Fruit fly (Drosophila melanogaster) whole organism, prepupa: Measurements from ENCODE around the gene CG33093.

ENCODE experiments used
- CG31627 ChIP-seq: fragments of 200-800 bp; sonication (Bioruptor generic); optimal IDR thresholded peaks from 3 replicates; lab custom pipeline; 2016; ENCODE audit warnings: missing biosample characterization, missing genetic modification characterization
- CG6163 ChIP-seq: fragments of 200-800 bp; sonication (Bioruptor generic); IDR thresholded peaks from 3 replicates; pipeline ENCODE4 v1.3.6; 2022; ENCODE audit warnings: missing biosample characterization, missing genetic modification characterization
- CG6808 ChIP-seq: fragments of 200-800 bp; sonication (Bioruptor generic); optimal IDR thresholded peaks from 3 replicates; lab custom pipeline; 2017; ENCODE audit warnings: missing biosample characterization, missing genetic modification characterization, mild to moderate bottlenecking, moderate library complexity, missing genetic modification reagents
- CG8119 ChIP-seq: fragments of 200-800 bp; sonication (Bioruptor generic); IDR thresholded peaks from 3 replicates; pipeline ENCODE4 v1.3.6; 2022; ENCODE audit warnings: missing biosample characterization, missing genetic modification characterization
- Hr4 ChIP-seq: fragments of 200-800 bp; sonication (Bioruptor generic); optimal IDR thresholded peaks from 3 replicates; lab custom pipeline; 2016; ENCODE audit warnings: missing biosample characterization, missing genetic modification characterization
- lz ChIP-seq: fragments of 200-800 bp; sonication (Bioruptor generic); optimal IDR thresholded peaks from 3 replicates; lab custom pipeline; 2016; ENCODE audit warnings: missing biosample characterization, missing genetic modification characterization
- net ChIP-seq: fragments of 200-800 bp; sonication (Bioruptor generic); optimal IDR thresholded peaks from 3 replicates; lab custom pipeline; 2016; ENCODE audit warnings: missing biosample characterization, missing genetic modification characterization

DNA sequence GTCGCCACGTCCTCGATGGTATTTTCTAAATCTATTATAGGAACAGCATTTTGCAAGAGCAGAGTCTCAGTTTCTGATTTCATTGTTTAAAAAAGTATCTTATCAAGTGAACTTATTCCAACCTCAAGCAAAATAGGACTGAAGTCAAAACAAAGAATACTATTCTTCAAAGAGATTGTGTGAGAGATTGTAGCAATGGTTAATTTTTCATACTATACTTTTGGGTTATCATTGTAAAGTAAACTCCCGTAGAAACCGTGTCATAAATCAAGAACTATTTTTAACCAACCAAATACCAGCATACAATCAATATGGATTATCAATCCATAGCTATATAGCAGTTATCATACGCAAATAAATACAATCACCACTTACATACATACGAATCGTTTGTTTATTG lies at the start of gene CG33093:
- TF ChIP-seq CG8119 (GFP tag; lab: Robert Waterston, UW): no peak
- no peak for TF ChIP-seq net (GFP tag; lab: Kevin White, UChicago)
- TF ChIP-seq CG6808: no peak
- no peak for TF ChIP-seq Hr4
- TF ChIP-seq CG31627 (GFP tag; lab: Kevin White, UChicago): no peak
- no peak for TF ChIP-seq CG6163
- TF ChIP-seq lz (GFP tag; lab: Kevin White, UChicago): no peak
